Worm (Caenorhabditis elegans) whole organism, mixed stage, embryonic: ENCODE measurements around the gene rla-2.

Experiments
- drap-1 ChIP-seq: fragments of 200-800 bp; sonication (Bioruptor generic); optimal IDR thresholded peaks from 3 replicates; lab custom pipeline; 2018; ENCODE audit warnings: mild to moderate bottlenecking, missing genetic modification characterization, missing compliant biosample characterization
- elt-1 ChIP-seq: sonication (generic microtip); optimal IDR thresholded peaks from 2 replicates; lab custom pipeline; 2017; ENCODE audit warnings: missing genetic modification characterization, mild to moderate bottlenecking, missing compliant biosample characterization, antibody characterized with exemption, moderate library complexity, borderline replicate concordance; ENCODE audit not compliant: insufficient read depth
- elt-3 ChIP-seq: fragments of 150-350 bp; optimal IDR thresholded peaks from 2 replicates; lab custom pipeline; 2014; ENCODE audit warnings: missing biosample characterization, missing genetic modification characterization
- lin-13 ChIP-seq: fragments of 150-350 bp; optimal IDR thresholded peaks from 2 replicates; lab custom pipeline; 2014; ENCODE audit warnings: missing biosample characterization, missing genetic modification characterization
- lsy-2 ChIP-seq: fragments of 150-350 bp; optimal IDR thresholded peaks from 2 replicates; lab custom pipeline; 2014; ENCODE audit warnings: missing biosample characterization, missing genetic modification characterization
- nhr-12 ChIP-seq: fragments of 150-350 bp; optimal IDR thresholded peaks from 2 replicates; lab custom pipeline; 2014; ENCODE audit warnings: missing biosample characterization, missing genetic modification characterization
- nhr-2 ChIP-seq: fragments of 150-350 bp; optimal IDR thresholded peaks from 2 replicates; lab custom pipeline; 2014; ENCODE audit warnings: missing biosample characterization, missing genetic modification characterization
- nhr-237 ChIP-seq: fragments of 150-350 bp; optimal IDR thresholded peaks from 2 replicates; lab custom pipeline; 2014; ENCODE audit warnings: missing biosample characterization, missing genetic modification characterization
- snpc-4 ChIP-seq: fragments of 150-350 bp; optimal IDR thresholded peaks from 2 replicates; lab custom pipeline; 2014; ENCODE audit warnings: missing biosample characterization, missing genetic modification characterization
- unc-39 ChIP-seq: fragments of 150-350 bp; optimal IDR thresholded peaks from 2 replicates; lab custom pipeline; 2014; ENCODE audit warnings: missing biosample characterization, missing genetic modification characterization
- ztf-11 ChIP-seq: fragments of 150-350 bp; optimal IDR thresholded peaks from 2 replicates; lab custom pipeline; 2014; ENCODE audit warnings: missing biosample characterization, missing genetic modification characterization

ce11 chrIV:13331285-13331684 lies 38.8 kb downstream of the rla-2 start, which contains the start of gene pqn-74:
- no peak for TF ChIP-seq ztf-11
- no peak for TF ChIP-seq elt-1
- no peak for TF ChIP-seq snpc-4 (tag; lab: Kevin White, UChicago)
- no peak for TF ChIP-seq drap-1
- TF ChIP-seq lsy-2 = no peak
- no peak for TF ChIP-seq nhr-2 (tag; lab: Kevin White, UChicago)
- no peak for TF ChIP-seq nhr-12 (tag; lab: Kevin White, UChicago)
- TF ChIP-seq lin-13 (tag; lab: Kevin White, UChicago) = no peak
- TF ChIP-seq elt-3 (tag; lab: Kevin White, UChicago) = no peak
- TF ChIP-seq nhr-237 (tag; lab: Kevin White, UChicago) = no peak
- TF ChIP-seq unc-39 (tag; lab: Kevin White, UChicago) = no peak
